Worm (Caenorhabditis elegans) whole organism, early embryonic: ENCODE data around the gene C10E2.5.
A peak's percentile ranks its signal among the peaks of the same experiment; 100 is the strongest.

ENCODE experiments used
- B0310.2 ChIP-seq: sonication (generic microtip); optimal IDR thresholded peaks from 2 replicates; lab custom pipeline; 2016; ENCODE audit warnings: mild to moderate bottlenecking, missing genetic modification characterization, missing compliant biosample characterization
- F13C5.2 ChIP-seq: sonication (generic microtip); optimal IDR thresholded peaks from 2 replicates; lab custom pipeline; 2017; ENCODE audit warnings: mild to moderate bottlenecking, missing genetic modification characterization, inconsistent platforms, missing compliant biosample characterization
- aly-1 ChIP-seq: sonication (generic microtip); optimal IDR thresholded peaks from 2 replicates; lab custom pipeline; 2016; ENCODE audit warnings: missing genetic modification characterization, missing compliant biosample characterization
- ama-1 ChIP-seq: fragments of 150-350 bp; optimal IDR thresholded peaks from 2 replicates; lab custom pipeline; 2014
- ceh-13 ChIP-seq: fragments of 200-800 bp; sonication (Bioruptor generic); optimal IDR thresholded peaks from 2 replicates; lab custom pipeline; 2018; ENCODE audit warnings: mild to moderate bottlenecking, missing genetic modification characterization, missing compliant biosample characterization
- ceh-36 ChIP-seq: sonication (generic microtip); optimal IDR thresholded peaks from 2 replicates; lab custom pipeline; 2016; ENCODE audit warnings: missing genetic modification characterization, inconsistent platforms, missing compliant biosample characterization
- ets-7 ChIP-seq: sonication (generic microtip); optimal IDR thresholded peaks from 2 replicates; lab custom pipeline; 2016; ENCODE audit warnings: missing genotype, missing genetic modification characterization, missing compliant biosample characterization
- flt-1 ChIP-seq: fragments of 200-800 bp; sonication (Bioruptor generic); IDR thresholded peaks from 2 replicates; pipeline ENCODE4 v1.3.6; 2022; ENCODE audit warnings: missing genetic modification characterization, missing compliant biosample characterization
- hmbx-1 ChIP-seq: sonication (generic microtip); optimal IDR thresholded peaks from 2 replicates; lab custom pipeline; 2016; ENCODE audit warnings: mild to moderate bottlenecking, missing genetic modification characterization, missing compliant biosample characterization
- hmg-4 ChIP-seq: fragments of 200-800 bp; sonication (Bioruptor generic); optimal IDR thresholded peaks from 2 replicates; lab custom pipeline; 2018; ENCODE audit warnings: mild to moderate bottlenecking, missing genetic modification characterization, missing compliant biosample characterization
- hnd-1 ChIP-seq: sonication (generic microtip); optimal IDR thresholded peaks from 2 replicates; lab custom pipeline; 2016; ENCODE audit warnings: missing genetic modification characterization, missing compliant biosample characterization
- pes-1 ChIP-seq: fragments of 200-800 bp; sonication (Bioruptor generic); IDR thresholded peaks from 2 replicates; pipeline ENCODE4 v1.3.6; 2022; ENCODE audit warnings: missing genetic modification reagents, missing genetic modification characterization, missing compliant biosample characterization
- scrt-1 ChIP-seq: fragments of 200-800 bp; sonication (Bioruptor generic); IDR thresholded peaks from 2 replicates; pipeline ENCODE4 v1.3.6; 2022; ENCODE audit warnings: missing genetic modification characterization, missing compliant biosample characterization
- sea-1 ChIP-seq: fragments of 200-800 bp; sonication (Bioruptor generic); conservative IDR thresholded peaks from 2 replicates; pipeline ENCODE4 v1.3.6; 2022; ENCODE audit warnings: missing genetic modification characterization, missing compliant biosample characterization
- tbx-11 ChIP-seq: fragments of 200-800 bp; sonication (Bioruptor generic); IDR thresholded peaks from 2 replicates; pipeline ENCODE4 v1.3.6; 2022; ENCODE audit warnings: missing genetic modification characterization, missing compliant biosample characterization
- tbx-37 ChIP-seq: fragments of 200-800 bp; sonication (Bioruptor generic); conservative IDR thresholded peaks from 2 replicates; pipeline ENCODE4 v1.3.6; 2022; ENCODE audit warnings: missing genetic modification reagents, missing genetic modification characterization, missing compliant biosample characterization
- tra-4 ChIP-seq: sonication (generic microtip); optimal IDR thresholded peaks from 2 replicates; lab custom pipeline; 2017; ENCODE audit warnings: missing genetic modification characterization, missing compliant biosample characterization

C10E2.5 gene

DNA sequence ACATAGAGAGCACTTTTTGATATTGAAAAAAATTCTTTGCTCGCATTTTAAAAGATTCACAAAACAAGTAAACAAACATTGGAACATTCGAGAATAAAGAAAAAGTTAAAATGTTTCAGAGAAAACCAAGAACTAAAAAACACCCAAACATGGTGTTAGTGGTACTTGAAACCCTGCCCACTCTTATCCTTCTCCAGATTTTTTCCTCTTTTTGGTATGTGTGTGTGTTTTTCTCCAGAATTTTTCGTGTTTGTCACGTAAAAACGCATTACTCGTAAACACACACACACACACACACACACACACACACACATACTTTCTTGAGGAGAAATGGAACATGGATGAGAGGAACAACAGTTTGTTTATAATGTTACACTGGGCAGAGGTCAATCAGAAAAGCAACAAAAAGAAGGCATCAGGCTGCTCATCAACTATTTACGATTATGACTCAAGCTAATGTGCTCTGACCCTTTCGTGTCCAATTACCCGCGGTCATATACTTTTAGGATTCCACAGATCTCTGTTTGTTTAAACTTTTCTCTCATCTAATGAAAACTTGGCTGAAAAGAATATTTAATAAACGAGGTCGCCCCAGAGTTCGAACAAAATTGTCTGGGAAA lies 17.8 kb upstream of the C10E2.5 start:
- no peak for TF ChIP-seq ceh-36 (tag; lab: Kevin White, UChicago)
- TF ChIP-seq ceh-13: no peak
- no peak for TF ChIP-seq aly-1 (tag; lab: Kevin White, UChicago)
- TF ChIP-seq tbx-11 (GFP tag; lab: Robert Waterston, UW): no peak
- TF ChIP-seq sea-1 (GFP tag; lab: Robert Waterston, UW): no peak
- no peak for TF ChIP-seq scrt-1 (GFP tag; lab: Robert Waterston, UW)
- no peak for TF ChIP-seq hmg-4
- TF ChIP-seq ama-1 (lab: Kevin White, UChicago): no peak
- TF ChIP-seq ets-7 (tag; lab: Kevin White, UChicago): no peak
- no peak for TF ChIP-seq tbx-37
- no peak for TF ChIP-seq F13C5.2 (tag; lab: Kevin White, UChicago)
- no peak for TF ChIP-seq hmbx-1 (tag; lab: Kevin White, UChicago)
- TF ChIP-seq hnd-1 (tag; lab: Kevin White, UChicago): no peak
- no peak for TF ChIP-seq pes-1 (GFP tag; lab: Robert Waterston, UW)
- TF ChIP-seq B0310.2: no peak
- no peak for TF ChIP-seq tra-4 (tag; lab: Kevin White, UChicago)
- TF ChIP-seq flt-1 (GFP tag; lab: Robert Waterston, UW): no peak

DNA sequence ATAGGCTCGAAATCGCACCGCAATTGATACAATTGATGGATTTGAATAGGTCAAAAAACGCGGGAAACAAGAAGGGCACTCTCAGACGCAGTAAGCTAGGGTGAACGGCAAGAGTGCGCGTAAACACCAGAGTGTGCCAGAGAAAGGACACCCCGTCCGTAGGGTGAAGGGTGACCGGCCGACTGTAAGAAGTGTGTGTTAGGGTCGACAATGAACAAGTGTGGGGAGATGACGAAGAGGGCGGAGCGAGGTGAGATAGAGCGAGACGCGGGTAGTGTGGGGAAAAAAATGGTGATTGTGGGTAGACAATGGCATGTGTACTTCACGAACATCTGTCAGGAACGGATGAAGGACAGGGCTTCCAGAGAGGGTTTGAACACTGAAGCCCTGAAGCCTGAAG lies 16.5 kb upstream of the C10E2.5 start:
- TF ChIP-seq hmbx-1 (tag; lab: Kevin White, UChicago) (no peak), tbx-37 (no peak), hmg-4 (peak; percentile 66), aly-1 (tag; lab: Kevin White, UChicago) (peak; percentile 22)

DNA sequence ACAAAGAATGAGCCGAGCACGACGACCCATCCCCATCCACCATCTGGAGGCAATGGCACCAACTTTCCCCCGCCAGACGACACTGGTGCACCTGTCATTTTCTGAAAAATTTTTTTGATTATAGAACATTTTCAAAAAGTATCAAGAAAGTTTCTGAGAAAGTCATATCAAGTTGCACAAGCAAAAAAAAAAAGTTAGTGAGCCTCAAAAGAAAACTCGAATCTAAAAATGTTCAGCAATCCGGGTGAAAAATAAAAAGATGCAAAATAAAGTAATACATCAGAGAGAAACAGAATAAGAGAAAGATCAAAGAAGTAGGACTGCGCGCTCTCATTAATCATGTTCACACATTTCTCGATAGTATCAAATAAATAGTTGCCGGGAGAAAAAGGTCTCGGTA lies 16.0 kb upstream of the C10E2.5 start, which contains the start of gene mct-6:
Gene mct-6, minus strand, starts transcription at position 101 of the 400 bp plus-strand sequence.
- TF ChIP-seq hnd-1 (tag; lab: Kevin White, UChicago) (no peak), aly-1 (tag; lab: Kevin White, UChicago) (no peak), B0310.2 (no peak), ets-7 (tag; lab: Kevin White, UChicago) (no peak), F13C5.2 (tag; lab: Kevin White, UChicago) (no peak), sea-1 (GFP tag; lab: Robert Waterston, UW) (no peak), ceh-36 (tag; lab: Kevin White, UChicago) (no peak), tbx-11 (GFP tag; lab: Robert Waterston, UW) (no peak), tra-4 (tag; lab: Kevin White, UChicago) (no peak), ama-1 (lab: Kevin White, UChicago) (no peak), tbx-37 (no peak), pes-1 (GFP tag; lab: Robert Waterston, UW) (no peak), scrt-1 (GFP tag; lab: Robert Waterston, UW) (no peak)

DNA sequence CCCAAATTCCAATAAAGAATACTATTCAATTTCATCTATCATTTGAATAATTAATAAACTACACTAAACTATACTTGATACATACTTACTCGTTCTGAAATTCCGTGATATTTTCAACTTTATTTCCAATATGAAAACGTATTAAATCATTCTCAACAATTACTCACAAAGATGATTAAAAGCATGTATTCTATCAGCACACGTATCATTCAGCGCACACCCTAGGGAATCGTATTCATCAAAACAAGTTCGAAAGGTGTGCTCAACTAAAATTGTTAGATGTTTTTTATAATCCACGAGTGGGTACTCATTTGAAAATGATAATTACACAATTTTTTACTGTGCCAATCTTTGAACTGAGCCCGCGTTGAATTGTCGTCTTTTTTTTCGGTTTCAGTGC lies 8.2 kb upstream of the C10E2.5 start, which contains the start of gene C10E2.1:
Gene C10E2.1, plus strand, starts transcription at position 301 of the 400 bp plus-strand sequence.
- TF ChIP-seq F13C5.2 (tag; lab: Kevin White, UChicago) (no peak), ceh-13 (no peak), aly-1 (tag; lab: Kevin White, UChicago) (no peak), pes-1 (GFP tag; lab: Robert Waterston, UW) (no peak), ceh-36 (tag; lab: Kevin White, UChicago) (no peak), hmbx-1 (tag; lab: Kevin White, UChicago) (no peak), B0310.2 (no peak), ets-7 (tag; lab: Kevin White, UChicago) (no peak), scrt-1 (GFP tag; lab: Robert Waterston, UW) (no peak), flt-1 (GFP tag; lab: Robert Waterston, UW) (no peak), hmg-4 (no peak), hnd-1 (tag; lab: Kevin White, UChicago) (no peak), ama-1 (lab: Kevin White, UChicago) (no peak), sea-1 (GFP tag; lab: Robert Waterston, UW) (no peak), tra-4 (tag; lab: Kevin White, UChicago) (no peak), tbx-11 (GFP tag; lab: Robert Waterston, UW) (no peak), tbx-37 (no peak)

DNA sequence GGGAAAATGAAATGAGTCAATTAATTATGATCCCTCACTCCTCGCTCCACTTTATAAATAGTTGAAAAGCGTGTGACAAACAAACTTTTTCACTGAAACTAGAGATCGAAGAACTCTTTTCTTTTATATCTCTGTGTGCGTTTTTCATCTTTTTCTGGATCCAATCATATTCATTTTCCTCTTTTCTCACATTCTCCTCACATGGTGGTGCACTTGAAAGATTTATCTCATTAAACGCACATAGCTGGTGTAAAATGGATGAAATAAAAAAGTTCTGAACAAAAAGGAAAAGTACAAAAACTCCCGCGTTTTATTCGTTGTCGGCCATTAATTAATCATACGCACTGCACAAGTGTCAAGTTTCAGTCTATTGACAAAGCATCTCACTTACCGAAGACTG lies 2.2 kb downstream of the C10E2.5 start:
- no peak for TF ChIP-seq F13C5.2 (tag; lab: Kevin White, UChicago)
- no peak for TF ChIP-seq ceh-36 (tag; lab: Kevin White, UChicago)
- TF ChIP-seq tbx-11 (GFP tag; lab: Robert Waterston, UW): no peak
- TF ChIP-seq B0310.2: no peak
- no peak for TF ChIP-seq aly-1 (tag; lab: Kevin White, UChicago)

DNA sequence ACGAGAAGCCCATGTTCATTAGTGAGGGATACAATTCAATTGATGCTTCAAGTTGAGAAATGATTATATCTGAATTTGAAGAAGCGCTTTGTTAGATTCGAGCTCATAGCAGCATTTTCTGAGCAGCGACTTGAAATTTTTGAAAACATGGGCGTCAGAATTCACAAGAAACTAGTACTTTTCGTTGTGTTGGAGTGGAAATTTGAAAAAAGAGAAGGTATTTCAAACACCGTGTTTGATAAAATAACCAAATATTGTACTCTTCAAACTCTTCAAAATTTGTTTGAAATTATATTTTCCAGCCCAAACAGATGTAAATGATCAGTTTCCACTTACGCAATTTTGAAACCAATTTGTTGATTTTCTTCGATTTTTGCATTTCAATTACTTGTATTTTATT lies 9.4 kb downstream of the C10E2.5 start, which contains the start of gene C10E2.2:
Gene C10E2.2, plus strand, starts transcription at position 301 of the 400 bp plus-strand sequence.
- TF ChIP-seq hmg-4 (no peak), flt-1 (GFP tag; lab: Robert Waterston, UW) (no peak), sea-1 (GFP tag; lab: Robert Waterston, UW) (no peak), aly-1 (tag; lab: Kevin White, UChicago) (no peak), hnd-1 (tag; lab: Kevin White, UChicago) (no peak), F13C5.2 (tag; lab: Kevin White, UChicago) (no peak), ama-1 (lab: Kevin White, UChicago) (no peak), tra-4 (tag; lab: Kevin White, UChicago) (no peak), tbx-11 (GFP tag; lab: Robert Waterston, UW) (no peak), pes-1 (GFP tag; lab: Robert Waterston, UW) (no peak), ets-7 (tag; lab: Kevin White, UChicago) (no peak), B0310.2 (no peak), scrt-1 (GFP tag; lab: Robert Waterston, UW) (no peak), tbx-37 (no peak), ceh-36 (tag; lab: Kevin White, UChicago) (no peak), hmbx-1 (tag; lab: Kevin White, UChicago) (no peak), ceh-13 (no peak)

DNA sequence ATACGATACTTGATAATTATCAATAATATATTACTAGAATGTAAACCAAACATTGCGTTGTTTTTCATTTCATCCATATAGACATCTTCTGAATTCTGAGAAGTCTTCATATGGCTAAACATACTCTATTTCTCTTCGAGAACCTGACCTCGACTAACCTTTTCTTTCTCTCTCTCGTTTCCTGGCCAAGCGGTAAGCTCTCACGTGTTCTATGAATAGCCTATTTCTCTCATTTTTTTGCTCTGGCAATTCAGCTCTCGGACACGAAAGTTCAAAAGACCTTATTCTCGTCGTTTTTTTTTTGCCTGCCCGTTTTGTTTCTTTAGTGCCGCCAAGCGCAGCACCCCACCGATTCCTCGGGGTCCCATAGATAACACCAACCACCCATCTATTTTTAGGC lies 16.9 kb downstream of the C10E2.5 start:
- no peak for TF ChIP-seq tra-4 (tag; lab: Kevin White, UChicago)
